Worm (Caenorhabditis elegans) whole organism, L4 larva: ENCODE results near the gene ZK930.4.

Experiments used
- ces-1 ChIP-seq: fragments of 150-350 bp; sonication (generic microtip); optimal IDR thresholded peaks from 4 replicates; lab custom pipeline; 2014; ENCODE audit warnings: missing biosample characterization, missing genetic modification reagents, missing genetic modification characterization
- daf-12 ChIP-seq: fragments of 150-350 bp; optimal IDR thresholded peaks from 2 replicates; lab custom pipeline; 2014; ENCODE audit warnings: missing biosample characterization, missing genetic modification reagents, missing genetic modification characterization
- lin-15B ChIP-seq: fragments of 150-350 bp; sonication (generic microtip); optimal IDR thresholded peaks from 3 replicates; lab custom pipeline; 2014; ENCODE audit warnings: missing biosample characterization, missing genetic modification characterization
- nhr-76 ChIP-seq: fragments of 150-350 bp; optimal IDR thresholded peaks from 2 replicates; lab custom pipeline; 2014; ENCODE audit warnings: missing biosample characterization, missing genetic modification characterization
- unc-62 ChIP-seq, 3 experiments: fragments of 150-350 bp in 1 of 3; sonication (generic microtip); optimal IDR thresholded peaks in 2 of 3; peaks in 1 of 3; 1 replicate in 1 of 3; 2 replicates in 2 of 3; lab custom pipeline; 2014 to 2017; ENCODE audit warnings: missing biosample characterization in 3 of 3, missing genetic modification characterization in 3 of 3, missing genetic modification reagents in 3 of 3, missing genotype in 1 of 3

ce11 chrII:11954811-11955210, 48.5 kb downstream of the ZK930.4 start:
- TF ChIP-seq daf-12 (no peak), ces-1 (no peak), unc-62 (GFP tag; optimal IDR thresholded peaks at IDR 0.05 in 1 of 2; lab: Kevin White, UChicago) (no peak), unc-62 (tag; optimal IDR thresholded peaks at IDR 0.05; lab: Kevin White, UChicago) (no peak), lin-15B (tag; lab: Kevin White, UChicago) (no peak), nhr-76 (tag; lab: Kevin White, UChicago) (no peak)
